Worm (Caenorhabditis elegans) whole organism, late embryonic: ENCODE measurements around the gene srxa-8.

ENCODE experiments used
- K02D7.2 ChIP-seq: sonication (generic microtip); optimal IDR thresholded peaks from 2 replicates; lab custom pipeline; 2017; ENCODE audit warnings: mild to moderate bottlenecking, missing genetic modification characterization, missing compliant biosample characterization
- Y22D7AL.16 ChIP-seq: sonication (generic microtip); optimal IDR thresholded peaks from 2 replicates; lab custom pipeline; 2016; ENCODE audit warnings: missing genetic modification characterization, missing compliant biosample characterization
- dmd-4 ChIP-seq: sonication (generic microtip); optimal IDR thresholded peaks from 2 replicates; lab custom pipeline; 2016; ENCODE audit warnings: borderline replicate concordance, missing genetic modification characterization, missing compliant biosample characterization
- lin-11 ChIP-seq: fragments of 200-800 bp; sonication (Bioruptor generic); optimal IDR thresholded peaks from 2 replicates; lab custom pipeline; 2018; ENCODE audit warnings: mild to moderate bottlenecking, missing genetic modification characterization, missing compliant biosample characterization
- odd-2 ChIP-seq: sonication (generic microtip); optimal IDR thresholded peaks from 2 replicates; lab custom pipeline; 2017; ENCODE audit warnings: antibody characterized with exemption, mild to moderate bottlenecking, missing genetic modification characterization, missing compliant biosample characterization
- pqm-1 ChIP-seq: sonication (generic microtip); optimal IDR thresholded peaks from 2 replicates; lab custom pipeline; 2016; ENCODE audit warnings: missing genetic modification characterization, missing compliant biosample characterization
- rnt-1 ChIP-seq: sonication (generic microtip); optimal IDR thresholded peaks from 2 replicates; lab custom pipeline; 2016; ENCODE audit warnings: missing genetic modification characterization, missing compliant biosample characterization
- sox-4 ChIP-seq: sonication (generic microtip); optimal IDR thresholded peaks from 2 replicates; lab custom pipeline; 2017; ENCODE audit warnings: mild to moderate bottlenecking, missing genetic modification characterization, inconsistent platforms, missing compliant biosample characterization

DNA sequence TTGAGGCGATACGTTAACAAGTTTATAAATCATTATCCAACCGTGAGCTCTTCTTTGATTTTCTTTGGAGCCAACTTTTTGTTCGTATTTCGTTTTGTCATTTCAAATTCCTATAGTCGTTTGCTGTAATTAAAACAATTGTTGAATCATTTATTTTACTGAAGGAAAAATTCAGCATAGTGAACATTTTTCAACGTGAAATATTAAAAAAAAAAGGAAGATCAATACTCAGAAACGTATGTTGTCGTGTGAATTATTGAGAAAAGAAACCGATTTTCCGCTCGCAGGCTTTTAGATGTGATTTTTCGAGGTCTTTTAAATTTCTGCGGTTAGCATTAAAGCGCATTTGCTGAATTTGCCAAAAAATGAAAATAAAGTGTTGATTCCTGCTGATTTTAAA is 29.8 kb downstream of the srxa-8 start, which contains the start of gene phf-33:
- no peak for TF ChIP-seq dmd-4 (tag; lab: Kevin White, UChicago)
- no peak for TF ChIP-seq pqm-1 (tag; lab: Kevin White, UChicago)
- no peak for TF ChIP-seq lin-11 (tag; lab: Kevin White, UChicago)
- no peak for TF ChIP-seq odd-2 (tag; lab: Kevin White, UChicago)
- TF ChIP-seq Y22D7AL.16 (tag; lab: Kevin White, UChicago) = no peak
- no peak for TF ChIP-seq K02D7.2 (tag; lab: Kevin White, UChicago)
- no peak for TF ChIP-seq sox-4 (tag; lab: Kevin White, UChicago)
- no peak for TF ChIP-seq rnt-1 (tag; lab: Kevin White, UChicago)
